Worm (Caenorhabditis elegans) whole organism, L2 larva: Measurements from ENCODE around the gene F35H12.6.
A peak's percentile ranks its signal among the peaks of the same experiment; 100 is the strongest.

ENCODE experiments used
- alr-1 ChIP-seq: fragments of 150-350 bp; optimal IDR thresholded peaks from 2 replicates; lab custom pipeline; 2014; ENCODE audit warnings: missing biosample characterization, missing genetic modification characterization
- aly-2 ChIP-seq: fragments of 150-350 bp; optimal IDR thresholded peaks from 2 replicates; lab custom pipeline; 2014; ENCODE audit warnings: missing biosample characterization, missing genetic modification characterization
- ceh-82 ChIP-seq: fragments of 150-350 bp; optimal IDR thresholded peaks from 2 replicates; lab custom pipeline; 2014; ENCODE audit warnings: missing biosample characterization, missing genetic modification characterization
- egl-27 ChIP-seq: sonication (generic microtip); optimal IDR thresholded peaks from 3 replicates; lab custom pipeline; 2017; ENCODE audit warnings: missing biosample characterization, missing genetic modification reagents, missing genetic modification characterization
- elt-3 ChIP-seq: sonication (generic microtip); optimal IDR thresholded peaks from 2 replicates; lab custom pipeline; 2017; ENCODE audit warnings: missing biosample characterization, missing genetic modification characterization
- lin-13 ChIP-seq: fragments of 150-350 bp; optimal IDR thresholded peaks from 2 replicates; lab custom pipeline; 2014; ENCODE audit warnings: missing biosample characterization, missing genetic modification reagents, missing genetic modification characterization
- mab-5 ChIP-seq: fragments of 150-350 bp; optimal IDR thresholded peaks from 2 replicates; lab custom pipeline; 2014; ENCODE audit warnings: missing biosample characterization, missing genetic modification characterization
- nhr-6 ChIP-seq: fragments of 150-350 bp; optimal IDR thresholded peaks from 2 replicates; lab custom pipeline; 2014; ENCODE audit warnings: missing biosample characterization, missing genetic modification characterization
- nhr-77 ChIP-seq: fragments of 150-350 bp; optimal IDR thresholded peaks from 2 replicates; lab custom pipeline; 2014; ENCODE audit warnings: missing biosample characterization, missing genetic modification characterization
- skn-1 ChIP-seq: sonication (generic microtip); optimal IDR thresholded peaks from 2 replicates; lab custom pipeline; 2017; ENCODE audit warnings: missing biosample characterization, missing genetic modification characterization
- sma-3 ChIP-seq: sonication (generic microtip); optimal IDR thresholded peaks from 2 replicates; lab custom pipeline; 2016; ENCODE audit warnings: missing genetic modification reagents, missing genetic modification characterization, missing compliant biosample characterization
- ztf-1 ChIP-seq: fragments of 200-800 bp; sonication (Bioruptor generic); conservative IDR thresholded peaks from 2 replicates; pipeline ENCODE4 v1.3.6; 2022; ENCODE audit warnings: missing genetic modification characterization, missing compliant biosample characterization

ce11 chrX:876935-877334, 36.2 kb upstream of the F35H12.6 start, which contains the start of gene ZC13.1:
- TF ChIP-seq nhr-77 (tag; lab: Kevin White, UChicago) (no peak), elt-3 (tag; lab: Kevin White, UChicago) (no peak), skn-1 (no peak), sma-3 (peak; percentile 55), egl-27 (tag; lab: Kevin White, UChicago) (peak; percentile 4), mab-5 (tag; lab: Kevin White, UChicago) (no peak), ztf-1 (no peak), alr-1 (tag; lab: Kevin White, UChicago) (no peak), lin-13 (GFP tag; lab: Kevin White, UChicago) (peak; percentile 75), ceh-82 (no peak), nhr-6 (no peak), aly-2 (tag; lab: Kevin White, UChicago) (no peak)
